Worm (Caenorhabditis elegans): Measurements from ENCODE around the gene ZC477.4.
A peak's percentile ranks its signal among the peaks of the same experiment; 100 is the strongest.

ZC477.4 gene

DNA sequence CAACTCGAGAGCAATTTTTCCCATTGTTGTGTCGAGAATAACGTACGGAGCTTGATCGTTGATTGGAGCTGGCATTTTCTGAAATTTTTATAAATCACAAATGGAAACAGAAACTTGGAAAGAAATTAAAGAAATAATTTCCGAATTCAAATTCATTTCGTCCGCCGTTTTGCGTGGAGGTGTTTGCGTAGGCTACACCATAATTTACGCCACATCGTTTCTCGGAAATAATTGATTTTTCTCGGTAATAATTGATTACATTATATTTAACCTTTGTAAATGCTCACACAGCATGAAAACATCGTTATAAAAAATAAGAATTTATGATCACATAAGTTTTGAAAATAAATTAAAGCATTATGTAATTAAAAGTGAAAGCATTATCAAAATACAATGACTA is 34.6 kb upstream of the ZC477.4 start, which contains the start of gene cyn-12:
Gene cyn-12, minus strand, starts transcription at position 78 of the 400 bp plus-strand sequence.
- peak; percentile 92 for TF ChIP-seq ces-1 (GFP tag; optimal IDR thresholded peaks at IDR 0.05)
- no peak for TF ChIP-seq lsy-2 (tag; optimal IDR thresholded peaks at IDR 0.05)
- peak; percentile 5 for TF ChIP-seq ceh-83 (GFP tag; optimal IDR thresholded peaks at IDR 0.05)
- no peak for TF ChIP-seq ceh-43 (GFP tag; optimal IDR thresholded peaks at IDR 0.05)
- TF ChIP-seq hlh-1 (tag; optimal IDR thresholded peaks at IDR 0.05), result no peak

DNA sequence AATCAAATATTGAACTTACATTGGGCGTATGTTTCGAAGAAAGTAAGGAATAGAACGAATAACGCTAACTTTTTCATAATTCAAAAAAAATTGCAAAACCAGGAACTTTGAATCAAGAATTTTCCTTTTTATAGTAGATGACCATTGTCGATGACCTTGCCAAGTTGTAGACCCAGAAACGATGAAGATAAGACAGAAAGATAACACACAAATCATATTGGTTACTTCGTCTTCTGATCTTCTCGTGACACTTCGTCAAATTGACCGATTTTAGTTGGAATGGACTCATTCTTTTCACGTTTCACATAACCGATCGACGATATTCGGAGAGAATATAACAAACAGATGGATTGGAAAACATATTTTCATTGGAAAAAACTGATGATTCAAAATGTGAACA is 33.2 kb upstream of the ZC477.4 start, which contains the start of gene grsp-3:
Gene grsp-3, minus strand, starts transcription at position 149 of the 400 bp plus-strand sequence.
- TF ChIP-seq elt-3 (tag; optimal IDR thresholded peaks at IDR 0.05) (no peak), nhr-2 (tag; optimal IDR thresholded peaks at IDR 0.05) (no peak), unc-120 (tag; optimal IDR thresholded peaks at IDR 0.05; ENCODE audit: poor library complexity, severe bottlenecking) (no peak), cnd-1 (tag; optimal IDR thresholded peaks at IDR 0.05) (no peak), mls-2 (tag; optimal IDR thresholded peaks at IDR 0.05) (no peak), hlh-1 (tag; optimal IDR thresholded peaks at IDR 0.05) (no peak), tbx-8 (GFP tag; optimal IDR thresholded peaks at IDR 0.05) (no peak), lsy-2 (tag; optimal IDR thresholded peaks at IDR 0.05) (no peak), bed-3 (GFP tag; optimal IDR thresholded peaks at IDR 0.05) (no peak), blmp-1 (tag; optimal IDR thresholded peaks at IDR 0.05) (no peak), nhr-237 (tag; optimal IDR thresholded peaks at IDR 0.05) (no peak)

DNA sequence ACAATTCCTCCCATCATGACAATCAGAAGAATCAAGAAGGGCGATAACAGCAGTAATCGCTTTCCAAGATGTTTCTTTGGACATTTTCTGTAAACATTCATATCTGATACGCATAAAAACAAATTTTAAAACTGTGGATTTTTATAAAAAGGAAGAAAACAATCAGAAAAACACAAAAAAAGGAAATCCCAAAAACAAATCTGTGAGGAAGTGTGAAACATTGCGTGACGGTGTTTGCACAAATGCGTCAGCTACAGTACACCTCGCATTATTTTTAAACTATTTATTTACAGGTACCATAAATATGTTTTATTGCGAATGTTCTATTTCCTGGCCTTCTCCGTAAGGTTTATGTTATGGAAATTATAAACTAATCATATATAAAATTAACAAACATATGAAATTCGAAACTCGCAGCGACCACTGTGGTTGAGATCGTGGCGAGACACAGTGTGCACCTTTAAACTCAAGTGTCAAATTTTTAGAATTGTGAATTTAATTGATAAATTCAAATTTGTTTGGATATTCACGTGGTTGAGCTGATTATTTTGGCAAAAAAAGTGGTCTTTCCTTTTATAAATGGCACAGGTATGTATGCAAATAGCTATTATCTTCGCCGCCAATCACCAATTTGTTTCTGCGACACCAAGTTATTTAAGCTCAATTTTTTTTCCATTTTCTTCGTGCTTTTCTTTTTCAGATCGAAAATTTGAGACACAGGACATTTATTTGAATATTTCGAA is 22.9 kb upstream of the ZC477.4 start, which contains the start of the genes C34D4.10 and str-48:
Gene C34D4.10, minus strand, starts transcription at position 101 of the 743 bp plus-strand sequence.
Gene str-48, plus strand, starts transcription at position 693 of the 743 bp plus-strand sequence.
- no peak for TF ChIP-seq ces-1 (GFP tag; optimal IDR thresholded peaks at IDR 0.05)
- TF ChIP-seq cnd-1 (tag; optimal IDR thresholded peaks at IDR 0.05), result no peak
- TF ChIP-seq unc-62 (GFP tag; optimal IDR thresholded peaks at IDR 0.05), result no peak
- TF ChIP-seq bed-3 (GFP tag; optimal IDR thresholded peaks at IDR 0.05), result no peak
- no peak for TF ChIP-seq ham-2 (GFP tag; optimal IDR thresholded peaks at IDR 0.05)

DNA sequence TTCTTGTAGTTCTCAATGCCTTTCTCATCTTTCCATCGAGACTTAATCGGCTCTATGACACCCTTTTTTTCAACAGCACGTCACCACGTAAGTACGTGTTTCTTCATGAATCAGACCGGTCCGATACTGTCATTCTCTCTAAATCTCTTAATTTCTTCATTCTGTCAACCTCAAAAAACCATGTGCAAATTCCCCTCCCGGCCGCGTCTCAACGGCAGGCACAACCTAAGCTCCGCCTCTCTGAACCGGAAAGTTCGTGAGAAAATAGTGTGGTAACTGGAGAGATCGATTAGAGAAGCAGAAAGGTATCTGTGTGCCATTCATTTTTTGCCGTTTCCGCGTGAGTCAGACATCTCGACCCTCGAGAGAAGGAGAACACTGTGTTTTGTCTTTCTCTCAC is 16.0 kb upstream of the ZC477.4 start, which contains the start of gene nas-8:
Gene nas-8, plus strand, starts transcription at position 301 of the 400 bp plus-strand sequence.
- no peak for TF ChIP-seq nhr-2 (tag; optimal IDR thresholded peaks at IDR 0.05)
- no peak for TF ChIP-seq pha-4 (tag; optimal IDR thresholded peaks at IDR 0.05)
- TF ChIP-seq unc-120 (tag; optimal IDR thresholded peaks at IDR 0.05; ENCODE audit: poor library complexity, severe bottlenecking), result no peak

DNA sequence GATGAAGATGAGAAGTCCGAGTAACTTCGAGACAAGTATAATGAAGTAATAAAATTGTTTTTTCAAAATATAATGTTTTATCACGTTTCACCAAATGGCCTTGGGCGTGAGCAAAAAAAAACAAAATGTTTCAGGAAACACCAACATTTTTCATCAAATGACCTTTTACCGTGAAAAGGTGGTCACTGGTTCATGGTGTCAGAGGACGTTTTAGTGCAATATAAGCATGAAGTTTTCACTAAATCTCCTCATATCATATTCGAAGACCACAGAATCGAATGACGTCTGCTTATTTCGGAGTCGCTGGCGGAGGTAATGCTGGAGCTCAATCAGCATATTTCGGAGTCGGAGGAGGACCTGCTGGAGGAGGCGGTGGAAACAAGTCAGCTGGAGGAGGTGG is 12.8 kb upstream of the ZC477.4 start, which contains the start of the genes ZC477.7 and ssq-3:
Gene ZC477.7, minus strand, starts transcription at position 101 of the 400 bp plus-strand sequence.
Gene ssq-3, plus strand, starts transcription at position 251 of the 400 bp plus-strand sequence.
- TF ChIP-seq sem-2 (GFP tag; optimal IDR thresholded peaks at IDR 0.05) (no peak), nhr-2 (tag; optimal IDR thresholded peaks at IDR 0.05) (no peak), ham-2 (GFP tag; optimal IDR thresholded peaks at IDR 0.05) (no peak), unc-120 (tag; optimal IDR thresholded peaks at IDR 0.05; ENCODE audit: poor library complexity, severe bottlenecking) (no peak)

DNA sequence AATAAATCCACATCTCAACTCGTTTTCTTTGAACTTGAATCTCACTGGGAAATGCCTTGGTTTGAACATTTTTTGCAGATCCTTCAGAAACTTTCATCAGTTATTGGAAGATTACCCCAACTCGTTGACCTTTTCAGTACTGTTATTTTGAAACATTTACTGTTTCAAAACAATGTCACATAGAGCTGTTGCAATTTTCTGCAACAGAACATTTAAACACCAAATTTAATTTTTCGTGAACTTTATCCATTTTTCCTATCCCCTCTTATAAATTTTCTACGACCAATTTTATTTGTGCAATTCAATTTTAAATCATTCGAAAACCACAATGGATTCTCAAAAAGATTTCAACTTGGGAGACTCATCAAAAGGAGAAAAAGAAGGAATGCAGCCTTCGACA is 9.3 kb upstream of the ZC477.4 start, which contains the start of gene ZC477.2:
Gene ZC477.2, plus strand, starts transcription at position 301 of the 400 bp plus-strand sequence.
- TF ChIP-seq flh-1 (GFP tag; optimal IDR thresholded peaks at IDR 0.05) (no peak), lin-32 (GFP tag; optimal IDR thresholded peaks at IDR 0.05) (no peak), mls-2 (tag; optimal IDR thresholded peaks at IDR 0.05) (no peak), nhr-12 (tag; optimal IDR thresholded peaks at IDR 0.05) (no peak), ceh-43 (GFP tag; optimal IDR thresholded peaks at IDR 0.05) (no peak)

DNA sequence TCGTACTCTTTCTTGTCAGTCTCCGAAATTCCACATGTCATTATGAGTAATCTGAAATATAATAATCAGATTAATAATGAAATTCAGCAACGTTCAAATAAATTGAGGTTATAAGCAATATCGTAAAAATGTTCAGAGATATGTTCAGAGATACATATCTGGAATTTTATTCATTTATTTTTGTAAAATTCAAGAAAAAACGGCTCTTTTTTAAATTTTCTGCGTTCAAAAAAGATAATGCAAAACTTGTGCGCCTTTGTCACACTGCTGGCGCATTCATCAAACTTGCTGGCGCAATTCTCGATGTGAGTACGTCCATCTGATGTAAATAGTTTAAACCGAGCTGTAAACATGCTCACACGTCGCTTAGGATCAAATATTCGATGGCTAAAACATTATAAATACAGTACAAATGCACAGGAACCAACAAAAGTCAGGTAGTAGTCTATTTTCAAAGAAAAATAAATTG is 4.7 kb upstream of the ZC477.4 start, which contains the start of the genes rde-8 and ZC477.3:
Gene rde-8, minus strand, starts transcription at position 51 of the 469 bp plus-strand sequence.
Gene ZC477.3, plus strand, starts transcription at position 282 of the 469 bp plus-strand sequence.
- TF ChIP-seq tbx-8 (GFP tag; optimal IDR thresholded peaks at IDR 0.05) (no peak), flh-1 (GFP tag; optimal IDR thresholded peaks at IDR 0.05) (no peak), nhr-2 (tag; optimal IDR thresholded peaks at IDR 0.05) (no peak), drap-1 (GFP tag; optimal IDR thresholded peaks at IDR 0.05) (no peak), hlh-1 (tag; optimal IDR thresholded peaks at IDR 0.05) (no peak), elt-1 (tag; optimal IDR thresholded peaks at IDR 0.05; ENCODE audit: borderline replicate concordance, insufficient read depth) (no peak), ceh-39 (tag; optimal IDR thresholded peaks at IDR 0.05) (no peak), ceh-43 (GFP tag; optimal IDR thresholded peaks at IDR 0.05) (no peak), sptf-1 (tag; optimal IDR thresholded peaks at IDR 0.05) (no peak), blmp-1 (tag; optimal IDR thresholded peaks at IDR 0.05) (no peak), M03D4.4 (tag; optimal IDR thresholded peaks at IDR 0.05) (no peak), ztf-11 (tag; optimal IDR thresholded peaks at IDR 0.05) (no peak), snpc-4 (tag; optimal IDR thresholded peaks at IDR 0.05) (no peak), ham-2 (GFP tag; optimal IDR thresholded peaks at IDR 0.05) (no peak), pha-4 (tag; optimal IDR thresholded peaks at IDR 0.05) (peak; percentile 66), sem-2 (GFP tag; optimal IDR thresholded peaks at IDR 0.05) (no peak), nhr-76 (tag; optimal IDR thresholded peaks at IDR 0.05) (no peak), mep-1 (tag; optimal IDR thresholded peaks at IDR 0.05) (peak; percentile 31), elt-3 (tag; optimal IDR thresholded peaks at IDR 0.05) (no peak), cnd-1 (tag; optimal IDR thresholded peaks at IDR 0.05) (no peak), zip-8 (tag; optimal IDR thresholded peaks at IDR 0.05) (no peak), lsy-2 (tag; optimal IDR thresholded peaks at IDR 0.05) (peak; percentile 37), nhr-237 (tag; optimal IDR thresholded peaks at IDR 0.05) (no peak), bed-3 (GFP tag; optimal IDR thresholded peaks at IDR 0.05) (no peak), mls-2 (tag; optimal IDR thresholded peaks at IDR 0.05) (no peak), nhr-28 (tag; optimal IDR thresholded peaks at IDR 0.05) (no peak), ceh-83 (GFP tag; optimal IDR thresholded peaks at IDR 0.05) (no peak), ces-1 (GFP tag; optimal IDR thresholded peaks at IDR 0.05) (peak; percentile 46)

All from whole organism, mixed stage, embryonic.